Fruit fly (Drosophila melanogaster) whole organism, embryonic: ENCODE results near the gene Lim1.

Experiments
- Atf-2 ChIP-seq: fragments of 200-800 bp; sonication (Bioruptor generic); optimal IDR thresholded peaks from 2 replicates; lab custom pipeline; 2016; ENCODE audit warnings: missing biosample characterization, missing genetic modification characterization
- Blimp-1 ChIP-seq: fragments of 200-800 bp; sonication (Bioruptor generic); optimal IDR thresholded peaks from 3 replicates; lab custom pipeline; 2018; ENCODE audit warnings: missing biosample characterization, missing genetic modification characterization, mild to moderate bottlenecking, moderate library complexity, missing genetic modification reagents
- BtbVII ChIP-seq: fragments of 200-800 bp; sonication (Bioruptor generic); optimal IDR thresholded peaks from 3 replicates; lab custom pipeline; 2017; ENCODE audit warnings: missing biosample characterization, mild to moderate bottlenecking, missing genetic modification characterization
- C15 ChIP-seq: fragments of 200-800 bp; sonication (Bioruptor generic); IDR thresholded peaks from 3 replicates; pipeline ENCODE4 v1.3.6; 2022; ENCODE audit warnings: missing biosample characterization, missing genetic modification characterization
- CG11398 ChIP-seq: fragments of 200-800 bp; sonication (Bioruptor generic); optimal IDR thresholded peaks from 2 replicates; lab custom pipeline; 2016; ENCODE audit warnings: missing biosample characterization, missing genetic modification characterization
- CG11696 ChIP-seq: fragments of 200-800 bp; sonication (Bioruptor generic); IDR thresholded peaks from 2 replicates; pipeline ENCODE4 v1.3.6; 2022; ENCODE audit warnings: missing biosample characterization, missing genetic modification characterization
- CG1233 ChIP-seq: fragments of 200-800 bp; sonication (Bioruptor generic); optimal IDR thresholded peaks from 4 replicates; lab custom pipeline; 2018; ENCODE audit warnings: missing biosample characterization, mild to moderate bottlenecking, missing genetic modification characterization
- CG13424 ChIP-seq: fragments of 200-800 bp; sonication (Bioruptor generic); optimal IDR thresholded peaks from 2 replicates; lab custom pipeline; 2019; ENCODE audit warnings: missing biosample characterization, mild to moderate bottlenecking, missing genetic modification characterization, moderate library complexity
- CG14667 ChIP-seq: fragments of 200-800 bp; sonication (Bioruptor generic); IDR thresholded peaks from 2 replicates; pipeline ENCODE4 v1.3.6; 2022; ENCODE audit warnings: missing biosample characterization, missing genetic modification characterization
- CG16813 ChIP-seq: fragments of 200-800 bp; sonication (Bioruptor generic); IDR thresholded peaks from 3 replicates; pipeline ENCODE4 v1.3.6; 2022; ENCODE audit warnings: missing biosample characterization, missing genetic modification characterization; ENCODE audit not compliant: partially characterized antibody
- CG17186 ChIP-seq: fragments of 200-800 bp; sonication (Bioruptor generic); optimal IDR thresholded peaks from 3 replicates; lab custom pipeline; 2017; ENCODE audit warnings: missing biosample characterization, missing genetic modification reagents, missing genetic modification characterization
- CG17612 ChIP-seq: fragments of 200-800 bp; sonication (Bioruptor generic); IDR thresholded peaks from 2 replicates; pipeline ENCODE4 v1.3.6; 2022; ENCODE audit warnings: missing biosample characterization, missing genetic modification characterization
- CG18599 ChIP-seq: fragments of 200-800 bp; sonication (Bioruptor generic); optimal IDR thresholded peaks from 3 replicates; lab custom pipeline; 2017; ENCODE audit warnings: missing biosample characterization, missing genetic modification characterization, mild to moderate bottlenecking, moderate library complexity, missing genetic modification reagents
- CG31224 ChIP-seq: fragments of 200-800 bp; sonication (Bioruptor generic); IDR thresholded peaks from 2 replicates; pipeline ENCODE4 v1.3.6; 2022; ENCODE audit warnings: missing biosample characterization, missing genetic modification characterization
- CG32532 ChIP-seq: fragments of 200-800 bp; sonication (Bioruptor generic); IDR thresholded peaks from 2 replicates; pipeline ENCODE4 v1.3.6; 2022; ENCODE audit warnings: missing biosample characterization, missing genetic modification characterization
- CG3281 ChIP-seq: fragments of 200-800 bp; sonication (Bioruptor generic); optimal IDR thresholded peaks from 3 replicates; lab custom pipeline; 2017; ENCODE audit warnings: missing biosample characterization, mild to moderate bottlenecking, missing genetic modification characterization
- CG34224 ChIP-seq: fragments of 200-800 bp; sonication (Bioruptor generic); IDR thresholded peaks from 3 replicates; pipeline ENCODE4 v1.3.6; 2022; ENCODE audit warnings: missing biosample characterization, missing genetic modification characterization; ENCODE audit not compliant: partially characterized antibody
- CG4282 ChIP-seq: fragments of 200-800 bp; sonication (Bioruptor generic); optimal IDR thresholded peaks from 2 replicates; lab custom pipeline; 2016; ENCODE audit warnings: missing biosample characterization, missing genetic modification characterization
- CG4328 ChIP-seq: fragments of 200-800 bp; sonication (Bioruptor generic); optimal IDR thresholded peaks from 3 replicates; lab custom pipeline; 2017; ENCODE audit warnings: missing biosample characterization, missing genetic modification reagents, missing genetic modification characterization
- CG4404 ChIP-seq: fragments of 200-800 bp; sonication (Bioruptor generic); IDR thresholded peaks from 2 replicates; pipeline ENCODE4 v1.3.6; 2022; ENCODE audit warnings: missing biosample characterization, missing genetic modification characterization
- CG6683 ChIP-seq: fragments of 200-800 bp; sonication (Bioruptor generic); optimal IDR thresholded peaks from 2 replicates; lab custom pipeline; 2017; ENCODE audit warnings: missing biosample characterization, mild to moderate bottlenecking, missing genetic modification characterization, missing genetic modification reagents
- CG8290 ChIP-seq, 3 experiments: fragments of 200-800 bp; sonication (Bioruptor generic); optimal IDR thresholded peaks; 2 replicates each; lab custom pipeline; 2016 to 2019; ENCODE audit warnings: missing biosample characterization in 3 of 3, missing genetic modification characterization in 3 of 3, mild to moderate bottlenecking in 2 of 3, moderate library complexity in 1 of 3
- CG8765 ChIP-seq: fragments of 200-800 bp; sonication (Bioruptor generic); IDR thresholded peaks from 2 replicates; pipeline ENCODE4 v1.3.6; 2022; ENCODE audit warnings: missing biosample characterization, missing genetic modification characterization
- CG9727 ChIP-seq: fragments of 200-800 bp; sonication (Bioruptor generic); optimal IDR thresholded peaks from 3 replicates; lab custom pipeline; 2017; ENCODE audit warnings: missing biosample characterization, mild to moderate bottlenecking, missing genetic modification characterization
- D ChIP-seq, 2 experiments: fragments of 200-800 bp in 1 of 2; fragments of >200 bp in 1 of 2; sonication (Bioruptor generic) in 1 of 2; optimal IDR thresholded peaks; 2 replicates in 1 of 2; 3 replicates in 1 of 2; lab custom pipeline; 2017; ENCODE audit warnings: mild to moderate bottlenecking in 1 of 2, missing biosample characterization in 1 of 2, missing genetic modification characterization in 1 of 2, missing genetic modification reagents in 1 of 2
- Doc3 ChIP-seq: fragments of 200-800 bp; sonication (Bioruptor generic); IDR thresholded peaks from 3 replicates; pipeline ENCODE4 v1.3.6; 2022; ENCODE audit warnings: missing biosample characterization, missing genetic modification characterization; ENCODE audit not compliant: partially characterized antibody
- Eip74EF ChIP-seq, 2 experiments: fragments of 200-800 bp in 1 of 2; fragments of >200 bp in 1 of 2; sonication (Bioruptor generic) in 1 of 2; optimal IDR thresholded peaks; 2 replicates each; lab custom pipeline; 2017 to 2019; ENCODE audit warnings: missing biosample characterization in 2 of 2, missing genetic modification characterization in 2 of 2, mild to moderate bottlenecking in 1 of 2, moderate library complexity in 1 of 2
- Gug ChIP-seq: fragments of 200-800 bp; sonication (Bioruptor generic); IDR thresholded peaks from 4 replicates; pipeline ENCODE4 v1.3.6; 2022; ENCODE audit warnings: missing biosample characterization, missing genetic modification characterization
- Kr ChIP-seq: fragments of 200-800 bp; sonication (Bioruptor generic); optimal IDR thresholded peaks from 2 replicates; lab custom pipeline; 2017; ENCODE audit warnings: missing biosample characterization, mild to moderate bottlenecking, missing genetic modification characterization
- MBD-R2 ChIP-seq: fragments of 200-800 bp; sonication (Bioruptor generic); IDR thresholded peaks from 2 replicates; pipeline ENCODE4 v1.3.6; 2022; ENCODE audit warnings: missing biosample characterization, missing genetic modification characterization
- Xrp1 ChIP-seq: fragments of 200-800 bp; sonication (Bioruptor generic); IDR thresholded peaks from 2 replicates; pipeline ENCODE4 v1.3.6; 2022; ENCODE audit warnings: missing biosample characterization, missing genetic modification characterization
- abd-A ChIP-seq: fragments of 200-800 bp; sonication (Bioruptor generic); optimal IDR thresholded peaks from 3 replicates; lab custom pipeline; 2019; ENCODE audit warnings: missing biosample characterization, mild to moderate bottlenecking, missing genetic modification characterization, moderate library complexity
- aop ChIP-seq: fragments of 200-800 bp; sonication (Bioruptor generic); IDR thresholded peaks from 2 replicates; pipeline ENCODE4 v1.3.6; 2022; ENCODE audit warnings: missing biosample characterization, missing genetic modification characterization
- cad ChIP-seq: fragments of >200 bp; optimal IDR thresholded peaks from 2 replicates; lab custom pipeline; 2017; ENCODE audit warnings: missing biosample characterization, missing genetic modification characterization
- cas ChIP-seq: fragments of 200-800 bp; sonication (Bioruptor generic); IDR thresholded peaks from 2 replicates; pipeline ENCODE4 v1.3.6; 2022; ENCODE audit warnings: missing biosample characterization, missing genetic modification characterization
- caup ChIP-seq: fragments of 200-800 bp; sonication (Bioruptor generic); optimal IDR thresholded peaks from 3 replicates; lab custom pipeline; 2017; ENCODE audit warnings: missing biosample characterization, mild to moderate bottlenecking, missing genetic modification characterization, moderate library complexity; ENCODE audit not compliant: severe bottlenecking
- ftz-f1 ChIP-seq: fragments of 200-800 bp; sonication (Bioruptor generic); optimal IDR thresholded peaks from 2 replicates; lab custom pipeline; 2016; ENCODE audit warnings: missing biosample characterization, missing genetic modification characterization
- gsb-n ChIP-seq: fragments of 200-800 bp; sonication (Bioruptor generic); optimal IDR thresholded peaks from 3 replicates; lab custom pipeline; 2018; ENCODE audit warnings: missing biosample characterization, mild to moderate bottlenecking, missing genetic modification characterization
- h ChIP-seq: fragments of >200 bp; optimal IDR thresholded peaks from 2 replicates; lab custom pipeline; 2017
- lov ChIP-seq, 2 experiments: fragments of 200-800 bp in 1 of 2; fragments of >200 bp in 1 of 2; sonication (Bioruptor generic) in 1 of 2; IDR thresholded peaks in 1 of 2; optimal IDR thresholded peaks in 1 of 2; 2 replicates in 1 of 2; 3 replicates in 1 of 2; pipeline versions ENCODE4 v1.3.6 to Lab custom; 2017 to 2022; ENCODE audit warnings: missing biosample characterization in 1 of 2, missing genetic modification characterization in 1 of 2
- maf-S ChIP-seq: fragments of 200-800 bp; sonication (Bioruptor generic); optimal IDR thresholded peaks from 2 replicates; lab custom pipeline; 2016; ENCODE audit warnings: missing biosample characterization, missing genetic modification characterization
- pum ChIP-seq: fragments of 200-800 bp; sonication (Bioruptor generic); optimal IDR thresholded peaks from 2 replicates; lab custom pipeline; 2016; ENCODE audit warnings: missing biosample characterization, missing genetic modification characterization
- row ChIP-seq: fragments of 200-800 bp; sonication (Bioruptor generic); IDR thresholded peaks from 3 replicates; pipeline ENCODE4 v1.3.6; 2022; ENCODE audit warnings: missing biosample characterization, missing genetic modification characterization
- ssp ChIP-seq: fragments of 200-800 bp; sonication (Bioruptor generic); IDR thresholded peaks from 2 replicates; pipeline ENCODE4 v1.3.6; 2022; ENCODE audit warnings: missing biosample characterization, missing genetic modification characterization
- stwl ChIP-seq: fragments of 200-800 bp; sonication (Bioruptor generic); optimal IDR thresholded peaks from 3 replicates; lab custom pipeline; 2018; ENCODE audit warnings: missing biosample characterization, mild to moderate bottlenecking, missing genetic modification characterization, moderate library complexity
- tup ChIP-seq: fragments of 200-800 bp; sonication (Bioruptor generic); optimal IDR thresholded peaks from 2 replicates; lab custom pipeline; 2016; ENCODE audit warnings: missing biosample characterization, mild to moderate bottlenecking, missing genetic modification characterization, moderate library complexity
- usp ChIP-seq: fragments of >200 bp; optimal IDR thresholded peaks from 2 replicates; lab custom pipeline; 2017; ENCODE audit warnings: missing biosample characterization, missing genetic modification characterization
- vvl ChIP-seq: fragments of 200-800 bp; sonication (Bioruptor generic); IDR thresholded peaks from 2 replicates; pipeline ENCODE4 v1.3.6; 2022; ENCODE audit warnings: missing biosample characterization, missing genetic modification characterization
- yki ChIP-seq: fragments of >200 bp; optimal IDR thresholded peaks from 3 replicates; lab custom pipeline; 2018
- zf30C ChIP-seq: fragments of 200-800 bp; sonication (Bioruptor generic); optimal IDR thresholded peaks from 3 replicates; lab custom pipeline; 2018; ENCODE audit warnings: missing biosample characterization, mild to moderate bottlenecking, missing genetic modification characterization

The Lim1 gene

dm6 chrX:8774012-8774411 is 31.6 kb downstream of the Lim1 start (continued):
- TF ChIP-seq ftz-f1 (GFP tag; lab: Kevin White, UChicago) = no peak
- no peak for TF ChIP-seq CG4282 (GFP tag; lab: Kevin White, UChicago)
- peak; percentile 79 for TF ChIP-seq pum (GFP tag; lab: Kevin White, UChicago)
- no peak for TF ChIP-seq lov (optimal IDR thresholded peaks at IDR 0.05; lab: Kevin White, UChicago)
- TF ChIP-seq lov (GFP tag; IDR thresholded peaks at IDR 0.05; lab: Robert Waterston, UW) = peak; percentile 72; the same call in 2 of the 3 replicates
- TF ChIP-seq tup (GFP tag; lab: Kevin White, UChicago) = peak; percentile 18
- TF ChIP-seq Atf-2 = peak; percentile 81
- TF ChIP-seq gsb-n = peak; percentile 80
- peak; percentile 67 for TF ChIP-seq CG14667 (GFP tag; lab: Robert Waterston, UW)
- peak; percentile 57 for TF ChIP-seq maf-S (GFP tag; lab: Kevin White, UChicago)
- peak; percentile 85 for TF ChIP-seq vvl (GFP tag; lab: Robert Waterston, UW)
- TF ChIP-seq CG11398 (GFP tag; lab: Kevin White, UChicago) = peak; percentile 63
- TF ChIP-seq CG4328 = no peak
- peak; percentile 49 for TF ChIP-seq CG8290 (GFP tag; optimal IDR thresholded peaks at IDR 0.05; lab: Kevin White, UChicago)
- TF ChIP-seq CG8290 (tag; optimal IDR thresholded peaks at IDR 0.05; lab: Kevin White, UChicago) = peak in 1 of 2 experiments; percentile 59
- TF ChIP-seq Blimp-1 (GFP tag; lab: Kevin White, UChicago) = peak; percentile 74
- peak; percentile 69; the same call in 3 of the 4 replicates for TF ChIP-seq Gug (GFP tag; lab: Robert Waterston, UW)
- TF ChIP-seq h (lab: Kevin White, UChicago) = no peak
- TF ChIP-seq MBD-R2 (GFP tag; lab: Robert Waterston, UW) = no peak
- TF ChIP-seq usp = no peak
- TF ChIP-seq row (GFP tag; lab: Robert Waterston, UW) = peak; percentile 71
- TF ChIP-seq aop (GFP tag; lab: Robert Waterston, UW) = no peak
- no peak for TF ChIP-seq BtbVII (GFP tag; lab: Kevin White, UChicago)
- TF ChIP-seq Kr (GFP tag; lab: Kevin White, UChicago) = no peak
- no peak for TF ChIP-seq CG31224 (GFP tag; lab: Robert Waterston, UW)
- peak; percentile 21 for TF ChIP-seq CG17186 (GFP tag; lab: Kevin White, UChicago)
- TF ChIP-seq CG17612 (GFP tag; lab: Robert Waterston, UW) = no peak
- TF ChIP-seq cas (GFP tag; lab: Robert Waterston, UW) = no peak
- TF ChIP-seq cad = no peak
- TF ChIP-seq CG1233 (GFP tag; lab: Kevin White, UChicago) = peak; percentile 55
- 0 out of 2 replicates have a peak, but pooled peaks have one; percentile 30 for TF ChIP-seq CG32532
- TF ChIP-seq D (optimal IDR thresholded peaks at IDR 0.05; lab: Kevin White, UChicago) = no peak
- peak; percentile 79 for TF ChIP-seq D (GFP tag; optimal IDR thresholded peaks at IDR 0.05; lab: Kevin White, UChicago)
- TF ChIP-seq CG3281 = no peak
- TF ChIP-seq Xrp1 = peak; percentile 87
- peak; percentile 74 for TF ChIP-seq CG9727
- TF ChIP-seq CG18599 (GFP tag; lab: Kevin White, UChicago) = peak; percentile 59
- peak; percentile 53 for TF ChIP-seq CG13424 (tag; lab: Kevin White, UChicago)
- TF ChIP-seq Doc3 (GFP tag; lab: Robert Waterston, UW) = no peak
- TF ChIP-seq CG6683 (GFP tag; lab: Kevin White, UChicago) = no peak
- TF ChIP-seq ssp = no peak
- no peak for TF ChIP-seq Eip74EF (GFP tag; optimal IDR thresholded peaks at IDR 0.05; lab: Kevin White, UChicago)
- no peak for TF ChIP-seq CG34224
- TF ChIP-seq CG11696 (GFP tag; lab: Robert Waterston, UW) = 0 out of 2 replicates have a peak, but pooled peaks have one; percentile 9
- no peak for TF ChIP-seq C15 (GFP tag; lab: Robert Waterston, UW)
- no peak for TF ChIP-seq yki (lab: Kevin White, UChicago)
- peak; percentile 72; the same call in 1 of the 2 replicates for TF ChIP-seq CG8765 (GFP tag; lab: Robert Waterston, UW)
- peak; percentile 7 for TF ChIP-seq caup
- TF ChIP-seq zf30C (GFP tag; lab: Kevin White, UChicago) = peak; percentile 69
- peak; percentile 4 for TF ChIP-seq stwl (tag; lab: Kevin White, UChicago)
- TF ChIP-seq abd-A (tag; lab: Kevin White, UChicago) = no peak
- TF ChIP-seq CG4404 = peak; percentile 67
- no peak for TF ChIP-seq CG16813
